Worm (Caenorhabditis elegans) whole organism, late embryonic: ENCODE results near the gene Y56A3A.7.

ENCODE experiments used
- K02D7.2 ChIP-seq: sonication (generic microtip); optimal IDR thresholded peaks from 2 replicates; lab custom pipeline; 2017; ENCODE audit warnings: mild to moderate bottlenecking, missing genetic modification characterization, missing compliant biosample characterization
- T23F11.4 ChIP-seq: fragments of 200-800 bp; sonication (Bioruptor generic); optimal IDR thresholded peaks from 2 replicates; lab custom pipeline; 2018; ENCODE audit warnings: mild to moderate bottlenecking, missing genetic modification characterization, missing compliant biosample characterization
- ahr-1 ChIP-seq: sonication (generic microtip); optimal IDR thresholded peaks from 2 replicates; lab custom pipeline; 2016; ENCODE audit warnings: missing genetic modification characterization, missing compliant biosample characterization
- ama-1 ChIP-seq: fragments of 150-350 bp; optimal IDR thresholded peaks from 2 replicates; lab custom pipeline; 2014
- ceh-18 ChIP-seq: sonication (generic microtip); optimal IDR thresholded peaks from 2 replicates; lab custom pipeline; 2016; ENCODE audit warnings: missing genetic modification characterization, missing compliant biosample characterization
- ceh-24 ChIP-seq: sonication (generic microtip); optimal IDR thresholded peaks from 2 replicates; lab custom pipeline; 2016; ENCODE audit warnings: mild to moderate bottlenecking, missing genetic modification characterization, missing compliant biosample characterization
- ceh-30 ChIP-seq: fragments of 150-350 bp; optimal IDR thresholded peaks from 2 replicates; lab custom pipeline; 2014; ENCODE audit warnings: missing biosample characterization, missing genetic modification characterization
- ceh-48 ChIP-seq: sonication (generic microtip); optimal IDR thresholded peaks from 2 replicates; lab custom pipeline; 2016; ENCODE audit warnings: missing genetic modification characterization, inconsistent platforms, missing compliant biosample characterization
- ceh-9 ChIP-seq: sonication (generic microtip); optimal IDR thresholded peaks from 2 replicates; lab custom pipeline; 2016; ENCODE audit warnings: mild to moderate bottlenecking, missing genetic modification characterization, inconsistent platforms, missing compliant biosample characterization
- che-1 ChIP-seq: sonication (generic microtip); optimal IDR thresholded peaks from 2 replicates; lab custom pipeline; 2016; ENCODE audit warnings: mild to moderate bottlenecking, missing genetic modification characterization, missing compliant biosample characterization
- elt-2 ChIP-seq: sonication (generic microtip); optimal IDR thresholded peaks from 2 replicates; lab custom pipeline; 2016; ENCODE audit warnings: missing genetic modification reagents, missing genetic modification characterization, missing compliant biosample characterization
- eyg-1 ChIP-seq: sonication (generic microtip); optimal IDR thresholded peaks from 2 replicates; lab custom pipeline; 2016; ENCODE audit warnings: missing genotype, missing genetic modification characterization, missing compliant biosample characterization
- hlh-13 ChIP-seq: fragments of 200-800 bp; sonication (Bioruptor generic); optimal IDR thresholded peaks from 2 replicates; lab custom pipeline; 2018; ENCODE audit warnings: mild to moderate bottlenecking, missing genetic modification characterization, missing compliant biosample characterization
- hlh-15 ChIP-seq: sonication (generic microtip); optimal IDR thresholded peaks from 2 replicates; lab custom pipeline; 2016; ENCODE audit warnings: missing genetic modification characterization, missing compliant biosample characterization
- hlh-30 ChIP-seq: sonication (generic microtip); optimal IDR thresholded peaks from 2 replicates; lab custom pipeline; 2017; ENCODE audit warnings: antibody characterized with exemption, missing genetic modification characterization, missing compliant biosample characterization; ENCODE audit not compliant: insufficient read depth
- hlh-8 ChIP-seq: sonication (generic microtip); optimal IDR thresholded peaks from 2 replicates; lab custom pipeline; 2016; ENCODE audit warnings: missing genotype, missing genetic modification characterization, missing compliant biosample characterization
- lim-6 ChIP-seq: sonication (generic microtip); optimal IDR thresholded peaks from 2 replicates; lab custom pipeline; 2016; ENCODE audit warnings: missing genetic modification characterization, missing compliant biosample characterization
- lin-11 ChIP-seq: fragments of 200-800 bp; sonication (Bioruptor generic); optimal IDR thresholded peaks from 2 replicates; lab custom pipeline; 2018; ENCODE audit warnings: mild to moderate bottlenecking, missing genetic modification characterization, missing compliant biosample characterization
- mec-3 ChIP-seq: sonication (generic microtip); optimal IDR thresholded peaks from 2 replicates; lab custom pipeline; 2016; ENCODE audit warnings: borderline replicate concordance, missing genetic modification characterization, missing compliant biosample characterization
- nfya-1 ChIP-seq: sonication (generic microtip); optimal IDR thresholded peaks from 2 replicates; lab custom pipeline; 2017; ENCODE audit warnings: missing genetic modification characterization, mild to moderate bottlenecking, missing compliant biosample characterization, antibody characterized with exemption, moderate library complexity
- nhr-11 ChIP-seq: fragments of 150-350 bp; optimal IDR thresholded peaks from 2 replicates; lab custom pipeline; 2014; ENCODE audit warnings: missing biosample characterization, missing genetic modification characterization
- nhr-232 ChIP-seq: sonication (generic microtip); optimal IDR thresholded peaks from 2 replicates; lab custom pipeline; 2016; ENCODE audit warnings: missing genetic modification characterization, missing compliant biosample characterization
- npax-4 ChIP-seq: sonication (generic microtip); optimal IDR thresholded peaks from 2 replicates; lab custom pipeline; 2016; ENCODE audit warnings: missing genetic modification characterization, missing compliant biosample characterization
- odd-2 ChIP-seq: sonication (generic microtip); optimal IDR thresholded peaks from 2 replicates; lab custom pipeline; 2017; ENCODE audit warnings: antibody characterized with exemption, mild to moderate bottlenecking, missing genetic modification characterization, missing compliant biosample characterization
- ref-2 ChIP-seq: sonication (generic microtip); optimal IDR thresholded peaks from 2 replicates; lab custom pipeline; 2016; ENCODE audit warnings: missing genetic modification characterization, missing compliant biosample characterization
- sox-2 ChIP-seq: fragments of 200-800 bp; sonication (Bioruptor generic); IDR thresholded peaks from 2 replicates; pipeline ENCODE4 v1.3.6; 2022; ENCODE audit warnings: missing genetic modification reagents, missing genetic modification characterization, missing compliant biosample characterization
- sox-4 ChIP-seq: sonication (generic microtip); optimal IDR thresholded peaks from 2 replicates; lab custom pipeline; 2017; ENCODE audit warnings: mild to moderate bottlenecking, missing genetic modification characterization, inconsistent platforms, missing compliant biosample characterization
- tbx-7 ChIP-seq: sonication (generic microtip); optimal IDR thresholded peaks from 2 replicates; lab custom pipeline; 2016; ENCODE audit warnings: missing genotype, missing genetic modification characterization, missing compliant biosample characterization
- unc-55 ChIP-seq: sonication (generic microtip); optimal IDR thresholded peaks from 2 replicates; lab custom pipeline; 2017; ENCODE audit warnings: missing biosample characterization, missing genetic modification reagents, missing genetic modification characterization

Y56A3A.7 gene

ce11 chrIII:11931960-11932359, 14.9 kb downstream of the Y56A3A.7 start:
- TF ChIP-seq ceh-9 (tag; lab: Kevin White, UChicago) (no peak), hlh-30 (tag; lab: Kevin White, UChicago) (no peak), lim-6 (tag; lab: Kevin White, UChicago) (no peak), eyg-1 (tag; lab: Kevin White, UChicago) (no peak), ceh-30 (tag; lab: Kevin White, UChicago) (no peak), ceh-24 (no peak), npax-4 (tag; lab: Kevin White, UChicago) (no peak), sox-4 (no peak), ahr-1 (tag; lab: Kevin White, UChicago) (no peak), mec-3 (tag; lab: Kevin White, UChicago) (no peak)

- TF ChIP-seq odd-2 (tag; lab: Kevin White, UChicago) (no peak), hlh-30 (tag; lab: Kevin White, UChicago) (no peak), T23F11.4 (no peak), K02D7.2 (tag; lab: Kevin White, UChicago) (no peak), tbx-7 (no peak), ceh-18 (no peak), ceh-9 (tag; lab: Kevin White, UChicago) (no peak), hlh-13 (GFP tag; lab: Kevin White, UChicago) (no peak), hlh-8 (tag; lab: Kevin White, UChicago) (no peak), che-1 (tag; lab: Kevin White, UChicago) (no peak), lin-11 (tag; lab: Kevin White, UChicago) (no peak)
Measured at ce11 chrIII:11930899-11931298, 15.9 kb downstream of the Y56A3A.7 start.

ce11 chrIII:11923586-11923985, 23.2 kb downstream of the Y56A3A.7 start, which contains the start of gene nft-1:
Gene nft-1, plus strand, starts transcription at chrIII:11923886.
- TF ChIP-seq nhr-232 (tag; lab: Kevin White, UChicago) (no peak), nhr-11 (tag; lab: Kevin White, UChicago) (no peak), nfya-1 (tag; lab: Kevin White, UChicago) (no peak), hlh-8 (tag; lab: Kevin White, UChicago) (no peak), tbx-7 (no peak)
- TF ChIP-seq, all 69 proteins: peak for 0

- TF ChIP-seq ama-1 (peak; percentile 72), ceh-48 (tag; lab: Kevin White, UChicago) (no peak)
Measured at ce11 chrIII:11921658-11922098, 25.1 kb downstream of the Y56A3A.7 start, which contains the start of gene Y56A3A.22. Gene Y56A3A.22, plus strand, starts transcription at chrIII:11921692.

- TF ChIP-seq hlh-15 (tag; lab: Kevin White, UChicago), result no peak
- TF ChIP-seq ceh-30 (tag; lab: Kevin White, UChicago), result peak; percentile 24
- TF ChIP-seq unc-55, result peak; percentile 12
- peak; percentile 12 for TF ChIP-seq elt-2 (tag; lab: Kevin White, UChicago)
- no peak for TF ChIP-seq hlh-8 (tag; lab: Kevin White, UChicago)
- TF ChIP-seq nfya-1 (tag; lab: Kevin White, UChicago), result peak; percentile 36
- TF ChIP-seq, all 69 proteins: peak for 4
Measured at ce11 chrIII:11920187-11920785, 26.5 kb downstream of the Y56A3A.7 start, which contains the start of the genes ccf-1 and trap-4. Gene ccf-1, minus strand, starts transcription at chrIII:11920237. Gene trap-4, plus strand, starts transcription at chrIII:11920735.

- no peak for TF ChIP-seq ceh-9 (tag; lab: Kevin White, UChicago)
- peak; percentile 28 for TF ChIP-seq K02D7.2 (tag; lab: Kevin White, UChicago)
- TF ChIP-seq sox-2, result no peak
- no peak for TF ChIP-seq ref-2 (tag; lab: Kevin White, UChicago)
- TF ChIP-seq hlh-13 (GFP tag; lab: Kevin White, UChicago), result no peak
- TF ChIP-seq, all 69 proteins: peak for 1
Measured at ce11 chrIII:11918247-11918769, 28.5 kb downstream of the Y56A3A.7 start, which contains the start of gene znf-593. Gene znf-593, minus strand, starts transcription at chrIII:11918719.
